Fruit fly (Drosophila melanogaster) whole organism, adult: ENCODE measurements around the gene fend.

Experiments
- CG11617 ChIP-seq: fragments of 200-800 bp; sonication (Bioruptor generic); optimal IDR thresholded peaks from 2 replicates; lab custom pipeline; 2017; ENCODE audit warnings: mild to moderate bottlenecking, missing biosample characterization, missing genetic modification reagents, missing genetic modification characterization
- CG12768 ChIP-seq: fragments of 200-800 bp; sonication (Bioruptor generic); optimal IDR thresholded peaks from 2 replicates; lab custom pipeline; 2017; ENCODE audit warnings: missing biosample characterization, missing genetic modification characterization, mild to moderate bottlenecking, moderate library complexity, missing genetic modification reagents
- CG14711 ChIP-seq: fragments of 200-800 bp; sonication (Bioruptor generic); optimal IDR thresholded peaks from 2 replicates; lab custom pipeline; 2018; ENCODE audit warnings: missing biosample characterization, mild to moderate bottlenecking, missing genetic modification characterization, moderate library complexity
- CG1620 ChIP-seq: fragments of 200-800 bp; sonication (Bioruptor generic); optimal IDR thresholded peaks from 2 replicates; lab custom pipeline; 2016; ENCODE audit warnings: missing biosample characterization, missing genetic modification characterization
- CG33017 ChIP-seq: fragments of 200-800 bp; sonication (Bioruptor generic); optimal IDR thresholded peaks from 2 replicates; lab custom pipeline; 2018; ENCODE audit warnings: missing biosample characterization, mild to moderate bottlenecking, missing genetic modification characterization, moderate library complexity
- CG5204 ChIP-seq: fragments of 200-800 bp; sonication (Bioruptor generic); optimal IDR thresholded peaks from 2 replicates; lab custom pipeline; 2016; ENCODE audit warnings: missing biosample characterization, missing genetic modification characterization
- CG7045 ChIP-seq: fragments of 200-800 bp; sonication (Bioruptor generic); optimal IDR thresholded peaks from 2 replicates; lab custom pipeline; 2017; ENCODE audit warnings: missing biosample characterization, mild to moderate bottlenecking, missing genetic modification characterization
- CG7101 ChIP-seq: fragments of 200-800 bp; sonication (Bioruptor generic); optimal IDR thresholded peaks from 2 replicates; lab custom pipeline; 2018; ENCODE audit warnings: missing biosample characterization, mild to moderate bottlenecking, missing genetic modification characterization, moderate library complexity
- Clk ChIP-seq: fragments of 200-800 bp; sonication (Bioruptor generic); optimal IDR thresholded peaks from 2 replicates; lab custom pipeline; 2017; ENCODE audit warnings: missing biosample characterization, missing genetic modification characterization
- Crg-1 ChIP-seq: fragments of 200-800 bp; sonication (Bioruptor generic); optimal IDR thresholded peaks from 2 replicates; lab custom pipeline; 2016; ENCODE audit warnings: missing biosample characterization, missing genetic modification characterization
- Hr96 ChIP-seq: fragments of 200-800 bp; sonication (Bioruptor generic); optimal IDR thresholded peaks from 2 replicates; lab custom pipeline; 2016; ENCODE audit warnings: missing biosample characterization, missing genetic modification characterization
- Mnt ChIP-seq: fragments of 200-800 bp; sonication (Bioruptor generic); optimal IDR thresholded peaks from 2 replicates; lab custom pipeline; 2016; ENCODE audit warnings: missing biosample characterization, mild to moderate bottlenecking, missing genetic modification characterization
- bab1 ChIP-seq: fragments of 200-800 bp; sonication (Bioruptor generic); optimal IDR thresholded peaks from 3 replicates; lab custom pipeline; 2019; ENCODE audit warnings: missing biosample characterization, mild to moderate bottlenecking, missing genetic modification characterization, moderate library complexity
- cic ChIP-seq: fragments of 200-800 bp; sonication (Bioruptor generic); optimal IDR thresholded peaks from 2 replicates; lab custom pipeline; 2017; ENCODE audit warnings: missing biosample characterization, mild to moderate bottlenecking, missing genetic modification characterization, moderate library complexity
- cnc ChIP-seq, 2 experiments: fragments of >200 bp; optimal IDR thresholded peaks; 2 replicates each; lab custom pipeline; 2017
- kay ChIP-seq: fragments of 200-800 bp; sonication (Bioruptor generic); peaks from one replicate; lab custom pipeline; 2016; ENCODE audit warnings: missing biosample characterization, missing genetic modification characterization, borderline replicate concordance
- pad ChIP-seq: fragments of 200-800 bp; sonication (Bioruptor generic); optimal IDR thresholded peaks from 3 replicates; lab custom pipeline; 2017; ENCODE audit warnings: missing biosample characterization, missing genetic modification characterization, mild to moderate bottlenecking, moderate library complexity, missing genetic modification reagents
- tj ChIP-seq: fragments of 200-800 bp; sonication (Bioruptor generic); optimal IDR thresholded peaks from 3 replicates; lab custom pipeline; 2017; ENCODE audit warnings: missing biosample characterization, mild to moderate bottlenecking, missing genetic modification characterization, moderate library complexity
- toe ChIP-seq: fragments of 200-800 bp; sonication (Bioruptor generic); optimal IDR thresholded peaks from 2 replicates; lab custom pipeline; 2016; ENCODE audit warnings: missing biosample characterization, missing genetic modification characterization

Gene fend

DNA sequence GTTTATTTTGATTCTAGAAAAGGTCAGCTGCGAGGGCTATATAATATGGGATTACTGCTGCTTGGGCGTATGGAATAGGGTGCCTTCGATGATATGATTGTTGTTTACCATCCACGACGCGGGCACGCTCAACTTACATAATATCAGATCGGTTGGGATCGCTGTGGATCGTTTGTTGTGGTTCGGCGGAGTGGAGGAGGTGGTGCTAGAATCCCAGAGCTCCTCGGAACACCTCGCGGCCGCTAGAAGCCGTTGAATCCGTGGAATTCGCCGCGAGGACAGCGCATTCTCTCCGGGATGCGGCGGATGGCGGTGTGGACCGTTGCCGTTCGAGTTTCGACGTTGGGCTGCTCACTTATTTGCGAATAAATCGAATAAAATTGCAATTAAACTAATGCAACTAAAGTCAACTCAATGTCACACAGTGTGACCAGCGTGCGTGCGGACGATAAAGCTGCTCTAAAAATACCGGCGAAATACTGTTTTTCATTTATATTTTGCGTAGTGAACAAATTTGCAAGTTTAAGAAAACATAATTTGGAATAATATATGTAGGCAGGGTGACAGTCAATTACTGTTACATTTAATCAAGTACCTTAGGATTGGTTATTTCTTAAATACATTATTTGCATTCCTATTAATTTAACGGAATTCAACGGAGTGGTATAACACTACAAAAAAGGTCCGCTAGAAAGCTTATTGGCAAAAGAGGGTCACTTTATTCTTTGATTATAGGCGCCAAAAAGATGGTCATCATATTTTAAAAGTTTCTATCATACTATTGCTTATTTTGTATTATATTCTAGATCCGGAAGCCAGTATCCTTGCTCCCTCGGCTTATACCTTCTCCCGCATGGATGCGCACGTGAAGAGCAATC, 31.4 kb downstream of the fend start, which contains the start of gene CG7766:
Gene CG7766, minus strand, starts transcription at position 432 of the 878 bp plus-strand sequence.
- TF ChIP-seq bab1 (GFP tag; lab: Kevin White, UChicago) = peak; percentile 12
- TF ChIP-seq Mnt = peak; percentile 71
- no peak for TF ChIP-seq cnc (optimal IDR thresholded peaks at IDR 0.05; lab: Kevin White, UChicago)
- TF ChIP-seq cic (GFP tag; lab: Kevin White, UChicago) = peak; percentile 39

- TF ChIP-seq cnc (optimal IDR thresholded peaks at IDR 0.05; lab: Kevin White, UChicago) (no peak), pad (GFP tag; lab: Kevin White, UChicago) (no peak), CG33017 (tag; lab: Kevin White, UChicago) (no peak), toe (GFP tag; lab: Kevin White, UChicago) (no peak), CG7045 (GFP tag; lab: Kevin White, UChicago) (no peak), CG14711 (no peak), Crg-1 (GFP tag; lab: Kevin White, UChicago) (no peak), kay (no peak), cic (GFP tag; lab: Kevin White, UChicago) (no peak), Clk (no peak), CG7101 (tag; lab: Kevin White, UChicago) (no peak), tj (GFP tag; lab: Kevin White, UChicago) (no peak), Mnt (no peak), bab1 (GFP tag; lab: Kevin White, UChicago) (no peak)
These were observed 32.8 kb downstream of the fend start for dm6 chrX:9102125-9102524.

- no peak for TF ChIP-seq CG1620
- TF ChIP-seq CG7045 (GFP tag; lab: Kevin White, UChicago) = no peak
- TF ChIP-seq Hr96 (GFP tag; lab: Kevin White, UChicago) = no peak
- no peak for TF ChIP-seq pad (GFP tag; lab: Kevin White, UChicago)
- TF ChIP-seq CG33017 (tag; lab: Kevin White, UChicago) = no peak
- TF ChIP-seq Mnt = no peak
These were observed 41.0 kb downstream of the fend start for dm6 chrX:9093912-9094311.

DNA sequence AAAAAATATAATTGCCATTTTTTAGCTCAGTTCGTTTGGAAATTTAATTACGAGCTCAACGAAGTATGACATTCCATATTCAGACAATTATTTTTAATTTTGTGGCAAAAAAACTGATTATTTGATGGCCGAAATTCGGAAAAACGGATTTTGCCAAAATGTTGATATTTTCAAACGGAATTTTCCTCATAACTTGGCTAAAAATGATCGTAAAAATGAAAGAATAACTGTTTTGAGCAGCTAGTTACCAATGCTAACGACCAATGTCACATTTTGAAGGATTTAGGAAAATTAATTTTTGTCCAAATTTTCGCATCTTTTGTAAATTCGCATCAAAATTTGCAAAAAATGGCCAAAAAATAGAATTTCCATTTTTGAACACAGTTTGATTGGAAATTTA, 41.8 kb downstream of the fend start:
- TF ChIP-seq CG11617 (GFP tag; lab: Kevin White, UChicago) (no peak), CG1620 (no peak), CG7101 (tag; lab: Kevin White, UChicago) (no peak), tj (GFP tag; lab: Kevin White, UChicago) (no peak), Mnt (no peak), pad (GFP tag; lab: Kevin White, UChicago) (no peak), CG5204 (GFP tag; lab: Kevin White, UChicago) (no peak), toe (GFP tag; lab: Kevin White, UChicago) (no peak), cnc (optimal IDR thresholded peaks at IDR 0.05; lab: Kevin White, UChicago) (no peak), Clk (no peak)

DNA sequence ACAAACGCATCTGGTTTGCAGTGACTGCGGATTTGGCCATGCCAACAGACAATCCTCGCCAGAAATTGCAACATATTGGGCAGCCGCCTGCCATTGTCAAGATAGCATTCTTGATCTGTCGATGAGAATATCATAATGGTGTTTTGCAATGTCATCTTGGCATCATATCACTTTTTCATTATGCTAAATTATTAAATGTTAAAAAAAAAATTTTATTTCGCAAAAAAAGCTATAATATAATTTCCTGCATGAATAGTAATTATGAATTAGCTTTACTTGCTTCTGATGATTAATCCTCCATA, 44.9 kb downstream of the fend start:
- TF ChIP-seq toe (GFP tag; lab: Kevin White, UChicago) (no peak), CG33017 (tag; lab: Kevin White, UChicago) (no peak), Mnt (no peak), cnc (optimal IDR thresholded peaks at IDR 0.05; lab: Kevin White, UChicago) (peak in 1 of 2 experiments; percentile 32), kay (peak; percentile 70), CG7045 (GFP tag; lab: Kevin White, UChicago) (no peak), CG14711 (no peak), cic (GFP tag; lab: Kevin White, UChicago) (no peak), CG1620 (no peak), CG11617 (GFP tag; lab: Kevin White, UChicago) (no peak), pad (GFP tag; lab: Kevin White, UChicago) (no peak), CG12768 (no peak), Clk (no peak)

dm6 chrX:9089254-9090056, 45.4 kb downstream of the fend start, which contains the start of gene CCT2:
CCT2 (plus strand) TSS chrX:9089513.
- peak; percentile 4 for TF ChIP-seq tj (GFP tag; lab: Kevin White, UChicago)
- TF ChIP-seq CG14711 = peak; percentile 21
- TF ChIP-seq CG7045 (GFP tag; lab: Kevin White, UChicago) = no peak
- peak; percentile 82 for TF ChIP-seq kay
- peak; percentile 12 for TF ChIP-seq CG7101 (tag; lab: Kevin White, UChicago)
- TF ChIP-seq bab1 (GFP tag; lab: Kevin White, UChicago) = peak; percentile 55
- TF ChIP-seq CG5204 (GFP tag; lab: Kevin White, UChicago) = no peak
- no peak for TF ChIP-seq cnc (optimal IDR thresholded peaks at IDR 0.05; lab: Kevin White, UChicago)
- TF ChIP-seq Mnt = peak; percentile 78
- TF ChIP-seq CG11617 (GFP tag; lab: Kevin White, UChicago) = peak; percentile 12
- no peak for TF ChIP-seq Clk
